Fruit fly (Drosophila melanogaster) whole organism, embryonic: ENCODE data around the gene scny.

Source experiments
- Asciz ChIP-seq: fragments of 200-800 bp; sonication (Bioruptor generic); optimal IDR thresholded peaks from 2 replicates; lab custom pipeline; 2017; ENCODE audit warnings: missing biosample characterization, mild to moderate bottlenecking, missing genetic modification characterization, missing genetic modification reagents
- Atf-2 ChIP-seq: fragments of 200-800 bp; sonication (Bioruptor generic); optimal IDR thresholded peaks from 2 replicates; lab custom pipeline; 2016; ENCODE audit warnings: missing biosample characterization, missing genetic modification characterization
- CG1024 ChIP-seq: fragments of 200-800 bp; sonication (Bioruptor generic); IDR thresholded peaks from 2 replicates; pipeline ENCODE4 v1.3.6; 2022; ENCODE audit warnings: missing biosample characterization, missing genetic modification characterization
- CG10321 ChIP-seq: fragments of 200-800 bp; sonication (Bioruptor generic); IDR thresholded peaks from 2 replicates; pipeline ENCODE4 v1.3.6; 2022; ENCODE audit warnings: missing biosample characterization, missing genetic modification characterization
- CG12071 ChIP-seq: fragments of 200-800 bp; sonication (Bioruptor generic); optimal IDR thresholded peaks from 3 replicates; lab custom pipeline; 2018; ENCODE audit warnings: missing biosample characterization, mild to moderate bottlenecking, missing genetic modification characterization
- CG15696 ChIP-seq: fragments of 200-800 bp; sonication (Bioruptor generic); optimal IDR thresholded peaks from 2 replicates; lab custom pipeline; 2019; ENCODE audit warnings: missing biosample characterization, mild to moderate bottlenecking, missing genetic modification characterization, moderate library complexity
- CG1603 ChIP-seq: fragments of 200-800 bp; sonication (Bioruptor generic); optimal IDR thresholded peaks from 2 replicates; lab custom pipeline; 2019; ENCODE audit warnings: missing biosample characterization, mild to moderate bottlenecking, missing genetic modification characterization, moderate library complexity
- CG16863 ChIP-seq: fragments of 200-800 bp; sonication (Bioruptor generic); optimal IDR thresholded peaks from 3 replicates; lab custom pipeline; 2016; ENCODE audit warnings: missing biosample characterization, missing genetic modification characterization
- CG17359 ChIP-seq: fragments of 200-800 bp; sonication (Bioruptor generic); optimal IDR thresholded peaks from 3 replicates; lab custom pipeline; 2018; ENCODE audit warnings: missing biosample characterization, mild to moderate bottlenecking, missing genetic modification characterization, moderate library complexity
- CG1832 ChIP-seq: fragments of 200-800 bp; sonication (Bioruptor generic); optimal IDR thresholded peaks from 2 replicates; lab custom pipeline; 2017; ENCODE audit warnings: missing biosample characterization, mild to moderate bottlenecking, missing genetic modification characterization, inconsistent platforms
- CG32767 ChIP-seq: fragments of 200-800 bp; sonication (Bioruptor generic); IDR thresholded peaks from 2 replicates; pipeline ENCODE4 v1.3.6; 2022; ENCODE audit warnings: missing biosample characterization, missing genetic modification characterization
- CG3281 ChIP-seq: fragments of 200-800 bp; sonication (Bioruptor generic); optimal IDR thresholded peaks from 3 replicates; lab custom pipeline; 2017; ENCODE audit warnings: missing biosample characterization, mild to moderate bottlenecking, missing genetic modification characterization
- CG3407 ChIP-seq: fragments of 200-800 bp; sonication (Bioruptor generic); optimal IDR thresholded peaks from 2 replicates; lab custom pipeline; 2018; ENCODE audit warnings: missing biosample characterization, mild to moderate bottlenecking, missing genetic modification characterization
- CG7928 ChIP-seq: fragments of 200-800 bp; sonication (Bioruptor generic); optimal IDR thresholded peaks from 2 replicates; lab custom pipeline; 2017; ENCODE audit warnings: missing biosample characterization, mild to moderate bottlenecking, missing genetic modification characterization
- CG8281 ChIP-seq: fragments of 200-800 bp; sonication (Bioruptor generic); optimal IDR thresholded peaks from 2 replicates; lab custom pipeline; 2018; ENCODE audit warnings: missing biosample characterization, mild to moderate bottlenecking, missing genetic modification characterization, moderate library complexity
- CG8478 ChIP-seq: fragments of >200 bp; optimal IDR thresholded peaks from 2 replicates; lab custom pipeline; 2018
- CG9727 ChIP-seq: fragments of 200-800 bp; sonication (Bioruptor generic); optimal IDR thresholded peaks from 3 replicates; lab custom pipeline; 2017; ENCODE audit warnings: missing biosample characterization, mild to moderate bottlenecking, missing genetic modification characterization
- Dref ChIP-seq: fragments of 200-800 bp; sonication (Bioruptor generic); IDR thresholded peaks from 2 replicates; pipeline ENCODE4 v1.3.6; 2022; ENCODE audit warnings: missing biosample characterization, missing genetic modification characterization
- Ets65A ChIP-seq: fragments of 200-800 bp; sonication (Bioruptor generic); peaks from one replicate; lab custom pipeline; 2016; ENCODE audit warnings: missing biosample characterization, missing genetic modification characterization
- MTF-1 ChIP-seq: fragments of 200-800 bp; sonication (Bioruptor generic); optimal IDR thresholded peaks from 2 replicates; lab custom pipeline; 2018; ENCODE audit warnings: missing biosample characterization, mild to moderate bottlenecking, missing genetic modification characterization, borderline replicate concordance
- Med ChIP-seq: fragments of 200-800 bp; sonication (Bioruptor generic); peaks from one replicate; lab custom pipeline; 2016; ENCODE audit warnings: missing biosample characterization, missing genetic modification characterization, mild to moderate bottlenecking, inconsistent platforms, moderate library complexity
- Neu2 ChIP-seq: fragments of 200-800 bp; sonication (Bioruptor generic); optimal IDR thresholded peaks from 3 replicates; lab custom pipeline; 2016; ENCODE audit warnings: missing biosample characterization, missing genetic modification characterization, borderline replicate concordance
- Nf-YB ChIP-seq: fragments of 200-800 bp; sonication (Bioruptor generic); optimal IDR thresholded peaks from 3 replicates; lab custom pipeline; 2019; ENCODE audit warnings: missing biosample characterization, mild to moderate bottlenecking, missing genetic modification characterization, moderate library complexity
- Nf-YC ChIP-seq: fragments of 200-800 bp; optimal IDR thresholded peaks from 3 replicates; lab custom pipeline; 2019; ENCODE audit warnings: missing biosample characterization, mild to moderate bottlenecking, missing genetic modification characterization, moderate library complexity
- Oli ChIP-seq: fragments of 200-800 bp; sonication (Bioruptor generic); optimal IDR thresholded peaks from 2 replicates; lab custom pipeline; 2018; ENCODE audit warnings: missing biosample characterization, mild to moderate bottlenecking, missing genetic modification characterization, moderate library complexity
- PHDP ChIP-seq: fragments of 200-800 bp; sonication (Bioruptor generic); optimal IDR thresholded peaks from 3 replicates; lab custom pipeline; 2018; ENCODE audit warnings: missing biosample characterization, mild to moderate bottlenecking, missing genetic modification characterization, moderate library complexity
- Pdp1 ChIP-seq, 2 experiments: fragments of 200-800 bp; sonication (Bioruptor generic); optimal IDR thresholded peaks; 3 replicates each; lab custom pipeline; 2016; ENCODE audit warnings: missing biosample characterization in 2 of 2, missing genetic modification characterization in 2 of 2, mild to moderate bottlenecking in 1 of 2, moderate library complexity in 1 of 2
- Sox102F ChIP-seq: fragments of 200-800 bp; sonication (Bioruptor generic); optimal IDR thresholded peaks from 2 replicates; lab custom pipeline; 2018; ENCODE audit warnings: missing biosample characterization, mild to moderate bottlenecking, missing genetic modification characterization, moderate library complexity
- Vsx1 ChIP-seq: fragments of 200-800 bp; sonication (Bioruptor generic); optimal IDR thresholded peaks from 2 replicates; lab custom pipeline; 2017; ENCODE audit warnings: missing biosample characterization, mild to moderate bottlenecking, missing genetic modification characterization, missing genetic modification reagents
- Xrp1 ChIP-seq: fragments of 200-800 bp; sonication (Bioruptor generic); IDR thresholded peaks from 2 replicates; pipeline ENCODE4 v1.3.6; 2022; ENCODE audit warnings: missing biosample characterization, missing genetic modification characterization
- ara ChIP-seq: fragments of 200-800 bp; sonication (Bioruptor generic); IDR thresholded peaks from 2 replicates; pipeline ENCODE4 v1.3.6; 2022; ENCODE audit warnings: missing biosample characterization, missing genetic modification characterization
- az2 ChIP-seq: fragments of 200-800 bp; sonication (Bioruptor generic); optimal IDR thresholded peaks from 3 replicates; lab custom pipeline; 2016; ENCODE audit warnings: missing biosample characterization, missing genetic modification characterization
- ci ChIP-seq: fragments of 200-800 bp; sonication (Bioruptor generic); IDR thresholded peaks from 3 replicates; pipeline ENCODE4 v1.3.6; 2022; ENCODE audit warnings: missing biosample characterization, missing genetic modification characterization
- crol ChIP-seq: fragments of 200-800 bp; sonication (Bioruptor generic); IDR thresholded peaks from 2 replicates; pipeline ENCODE4 v1.3.6; 2022; ENCODE audit warnings: missing biosample characterization, missing genetic modification characterization
- emc ChIP-seq: fragments of 200-800 bp; sonication (Bioruptor generic); optimal IDR thresholded peaks from 2 replicates; lab custom pipeline; 2016; ENCODE audit warnings: missing biosample characterization, missing genetic modification characterization
- ems ChIP-seq: fragments of 200-800 bp; sonication (Bioruptor generic); optimal IDR thresholded peaks from 3 replicates; lab custom pipeline; 2016; ENCODE audit warnings: missing biosample characterization, missing genetic modification characterization
- fd64A ChIP-seq: fragments of 200-800 bp; sonication (Bioruptor generic); optimal IDR thresholded peaks from 3 replicates; lab custom pipeline; 2018; ENCODE audit warnings: missing biosample characterization, mild to moderate bottlenecking, missing genetic modification characterization
- gt ChIP-seq: fragments of 200-800 bp; sonication (Bioruptor generic); IDR thresholded peaks from 2 replicates; pipeline ENCODE4 v1.3.6; 2022; ENCODE audit warnings: missing biosample characterization, missing genetic modification characterization
- ken ChIP-seq: fragments of 200-800 bp; sonication (Bioruptor generic); IDR thresholded peaks from 3 replicates; pipeline ENCODE4 v1.3.6; 2022; ENCODE audit warnings: missing biosample characterization, missing genetic modification characterization
- mld ChIP-seq: fragments of 200-800 bp; sonication (Bioruptor generic); IDR thresholded peaks from 3 replicates; pipeline ENCODE4 v1.3.6; 2022; ENCODE audit warnings: missing biosample characterization, missing genetic modification characterization; ENCODE audit not compliant: partially characterized antibody
- odd ChIP-seq: fragments of 200-800 bp; sonication (Bioruptor generic); optimal IDR thresholded peaks from 2 replicates; lab custom pipeline; 2017; ENCODE audit warnings: missing biosample characterization, mild to moderate bottlenecking, missing genetic modification characterization
- org-1 ChIP-seq: fragments of 200-800 bp; sonication (Bioruptor generic); optimal IDR thresholded peaks from 2 replicates; lab custom pipeline; 2017; ENCODE audit warnings: missing biosample characterization, missing genetic modification characterization
- pum ChIP-seq: fragments of 200-800 bp; sonication (Bioruptor generic); optimal IDR thresholded peaks from 2 replicates; lab custom pipeline; 2016; ENCODE audit warnings: missing biosample characterization, missing genetic modification characterization
- slbo ChIP-seq: fragments of 200-800 bp; sonication (Bioruptor generic); IDR thresholded peaks from 2 replicates; pipeline ENCODE4 v1.3.6; 2022; ENCODE audit warnings: missing biosample characterization, missing genetic modification characterization
- sug ChIP-seq: fragments of 200-800 bp; optimal IDR thresholded peaks from 2 replicates; lab custom pipeline; 2019; ENCODE audit warnings: missing biosample characterization, mild to moderate bottlenecking, missing genetic modification characterization, moderate library complexity
- tx ChIP-seq: fragments of 200-800 bp; sonication (Bioruptor generic); optimal IDR thresholded peaks from 2 replicates; lab custom pipeline; 2016; ENCODE audit warnings: missing biosample characterization, missing genetic modification characterization
- unc-4 ChIP-seq: fragments of 200-800 bp; sonication (Bioruptor generic); IDR thresholded peaks from 2 replicates; pipeline ENCODE4 v1.3.6; 2022; ENCODE audit warnings: missing biosample characterization, missing genetic modification characterization; ENCODE audit not compliant: partially characterized antibody
- vfl ChIP-seq: fragments of 200-800 bp; sonication (Bioruptor generic); optimal IDR thresholded peaks from 2 replicates; lab custom pipeline; 2016; ENCODE audit warnings: missing biosample characterization, missing genetic modification characterization
- zfh1 ChIP-seq: fragments of 200-800 bp; sonication (Bioruptor generic); IDR thresholded peaks from 3 replicates; pipeline ENCODE4 v1.3.6; 2022; ENCODE audit warnings: missing biosample characterization, missing genetic modification characterization

scny gene

dm6 chr3L:5785237-5786062 lies 16.6 kb downstream of the scny start:
- TF ChIP-seq CG8281 (tag; lab: Kevin White, UChicago) = no peak
- TF ChIP-seq Med = peak; percentile 0
- TF ChIP-seq CG7928 (GFP tag; lab: Kevin White, UChicago) = no peak
- no peak for TF ChIP-seq CG16863
- no peak for TF ChIP-seq Dref (GFP tag; lab: Robert Waterston, UW)
- peak; percentile 7 for TF ChIP-seq CG12071
- peak; percentile 6 for TF ChIP-seq PHDP (tag; lab: Kevin White, UChicago)
- peak; percentile 20; the same call in 1 of the 3 replicates for TF ChIP-seq zfh1 (GFP tag; lab: Robert Waterston, UW)
- TF ChIP-seq CG1832 (GFP tag; lab: Kevin White, UChicago) = peak; percentile 36
- TF ChIP-seq CG10321 (GFP tag; lab: Robert Waterston, UW) = peak; percentile 44
- TF ChIP-seq CG15696 = peak; percentile 22
- peak; percentile 11 for TF ChIP-seq org-1 (GFP tag; lab: Kevin White, UChicago)
- TF ChIP-seq CG8478 (lab: Kevin White, UChicago) = no peak
- TF ChIP-seq Asciz (GFP tag; lab: Kevin White, UChicago) = peak; percentile 59
- peak; percentile 34 for TF ChIP-seq CG9727 (GFP tag; lab: Kevin White, UChicago)
- TF ChIP-seq Xrp1 (GFP tag; lab: Robert Waterston, UW) = peak; percentile 57
- no peak for TF ChIP-seq CG32767
- peak; percentile 20; the same call in 1 of the 2 replicates for TF ChIP-seq CG1024
- peak; percentile 41 for TF ChIP-seq Nf-YC (tag; lab: Kevin White, UChicago)
- TF ChIP-seq CG17359 (tag; lab: Kevin White, UChicago) = peak; percentile 17
- TF ChIP-seq Atf-2 (GFP tag; lab: Kevin White, UChicago) = no peak
- no peak for TF ChIP-seq unc-4
- 0 out of 2 replicates have a peak, but pooled peaks have one; percentile 11 for TF ChIP-seq ara (GFP tag; lab: Robert Waterston, UW)
- TF ChIP-seq mld = no peak
- TF ChIP-seq Neu2 (GFP tag; lab: Kevin White, UChicago) = peak; percentile 2
- TF ChIP-seq crol (GFP tag; lab: Robert Waterston, UW) = peak; percentile 39; the same call in 1 of the 2 replicates
- no peak for TF ChIP-seq gt (GFP tag; lab: Robert Waterston, UW)
- TF ChIP-seq slbo (GFP tag; lab: Robert Waterston, UW) = 0 out of 2 replicates have a peak, but pooled peaks have one; percentile 14
- no peak for TF ChIP-seq sug (tag; lab: Kevin White, UChicago)
- peak; percentile 1 for TF ChIP-seq Vsx1
- no peak for TF ChIP-seq ems (GFP tag; lab: Kevin White, UChicago)
- TF ChIP-seq ken (GFP tag; lab: Robert Waterston, UW) = 0 out of 3 replicates have a peak, but pooled peaks have one; percentile 36
- TF ChIP-seq tx (GFP tag; lab: Kevin White, UChicago) = no peak
- peak; percentile 58 for TF ChIP-seq Ets65A (GFP tag; lab: Kevin White, UChicago)
- TF ChIP-seq emc (GFP tag; lab: Kevin White, UChicago) = no peak
- TF ChIP-seq Sox102F (GFP tag; lab: Kevin White, UChicago) = peak; percentile 37
- TF ChIP-seq Oli = no peak
- no peak for TF ChIP-seq vfl (GFP tag; lab: Kevin White, UChicago)
- TF ChIP-seq CG1603 (tag; lab: Kevin White, UChicago) = peak; percentile 30
- peak; percentile 6 for TF ChIP-seq MTF-1 (GFP tag; lab: Kevin White, UChicago)
- TF ChIP-seq odd (GFP tag; lab: Kevin White, UChicago) = no peak
- no peak for TF ChIP-seq pum
- TF ChIP-seq Pdp1 (GFP tag; optimal IDR thresholded peaks at IDR 0.05; lab: Kevin White, UChicago) = peak in 1 of 2 experiments; percentile 57
- TF ChIP-seq ci (GFP tag; lab: Robert Waterston, UW) = 0 out of 3 replicates have a peak, but pooled peaks have one; percentile 21
- peak; percentile 34 for TF ChIP-seq Nf-YB (GFP tag; lab: Kevin White, UChicago)
- peak; percentile 2 for TF ChIP-seq fd64A (GFP tag; lab: Kevin White, UChicago)
- TF ChIP-seq az2 (GFP tag; lab: Kevin White, UChicago) = no peak
- no peak for TF ChIP-seq CG3281 (GFP tag; lab: Kevin White, UChicago)
- TF ChIP-seq CG3407 (GFP tag; lab: Kevin White, UChicago) = no peak
